Worm (Caenorhabditis elegans): ENCODE results near the gene irld-2.

The irld-2 gene

DNA sequence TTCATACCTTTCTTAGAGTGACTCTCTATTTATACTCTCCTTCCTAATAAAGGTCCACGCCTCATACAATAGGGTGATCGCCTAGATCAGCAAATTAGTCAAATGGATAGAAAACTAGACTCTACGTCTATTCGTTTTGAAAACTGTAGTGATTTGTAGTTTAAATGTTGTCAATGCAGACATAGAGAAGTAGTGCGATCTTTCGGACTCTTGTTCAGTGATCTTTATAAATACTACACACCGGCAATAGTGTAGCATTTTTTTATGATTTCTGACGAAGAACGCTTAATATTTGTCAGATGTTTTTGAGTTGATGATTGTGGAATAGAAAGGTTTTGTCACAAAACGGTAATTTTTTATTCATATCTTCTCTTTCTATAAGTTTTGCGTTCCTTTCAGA, 16.4 kb upstream of the irld-2 start:
- TF ChIP-seq ceh-45 (GFP tag; IDR thresholded peaks at IDR 0.05) (no peak), ceh-2 (tag; optimal IDR thresholded peaks at IDR 0.05) (no peak), ceh-48 (tag; optimal IDR thresholded peaks at IDR 0.05) (no peak), unc-3 (GFP tag; conservative IDR thresholded peaks at IDR 0.05) (no peak), unc-3 (tag; optimal IDR thresholded peaks at IDR 0.05) (no peak), ceh-14 (tag; optimal IDR thresholded peaks at IDR 0.05) (no peak), rnt-1 (tag; optimal IDR thresholded peaks at IDR 0.05) (no peak), ceh-22 (tag; optimal IDR thresholded peaks at IDR 0.05) (no peak), hlh-30 (tag; optimal IDR thresholded peaks at IDR 0.05; ENCODE audit: insufficient read depth) (no peak), pha-4 (tag; optimal IDR thresholded peaks at IDR 0.05) (no peak), nhr-232 (tag; optimal IDR thresholded peaks at IDR 0.05) (no peak)

DNA sequence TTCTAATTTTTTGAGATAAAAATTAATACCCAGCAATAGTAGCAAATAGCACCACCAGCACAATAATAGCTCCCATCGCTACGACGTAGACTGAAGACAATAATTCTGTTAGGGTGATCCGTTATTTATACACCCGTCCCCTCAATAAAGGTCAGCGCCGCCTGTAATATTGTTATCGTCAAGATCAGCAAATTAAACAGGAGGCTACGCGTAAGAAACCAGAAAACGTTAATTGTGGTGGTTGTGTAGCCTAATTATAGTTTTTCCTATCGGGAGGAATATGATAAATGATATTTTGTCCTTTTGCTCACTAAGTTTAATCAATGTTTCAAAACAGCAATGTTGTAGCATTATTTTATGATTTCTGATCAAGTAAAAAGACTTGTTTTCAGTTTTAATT, 14.7 kb upstream of the irld-2 start, which contains the start of the genes cyp-13B1 and C29F7.1:
Gene cyp-13B1 (minus strand): TSS at position 101 of the 400 bp plus-strand sequence.
Gene C29F7.1 (plus strand): TSS at position 394 of the 400 bp plus-strand sequence.
- TF ChIP-seq ceh-30 (tag; optimal IDR thresholded peaks at IDR 0.05) (no peak), rnt-1 (tag; optimal IDR thresholded peaks at IDR 0.05) (peak; percentile 15)

DNA sequence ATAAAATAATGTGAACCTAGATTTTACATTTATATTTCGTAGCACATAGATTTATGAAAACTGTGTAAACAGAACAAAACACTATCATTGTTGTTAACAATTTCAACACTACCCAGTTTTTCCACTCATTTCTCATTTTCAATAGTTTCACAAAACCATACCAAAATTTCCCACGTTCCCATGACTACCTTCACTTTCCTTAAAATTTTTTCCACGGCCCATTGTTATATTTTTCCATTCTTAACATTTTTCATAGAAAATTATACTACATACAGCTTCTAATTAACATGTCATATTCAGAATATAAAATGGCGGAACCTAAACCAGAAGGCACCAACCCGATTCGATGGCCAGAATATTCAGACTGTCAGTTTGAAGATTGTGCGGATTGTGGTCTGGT, 6.9 kb upstream of the irld-2 start, which contains the start of gene F02C12.1:
Gene F02C12.1 (plus strand): TSS at position 301 of the 400 bp plus-strand sequence.
- TF ChIP-seq unc-42 (tag; optimal IDR thresholded peaks at IDR 0.05) (no peak), hlh-13 (GFP tag; optimal IDR thresholded peaks at IDR 0.05) (no peak), nhr-11 (tag; optimal IDR thresholded peaks at IDR 0.05) (no peak), pax-1 (tag; optimal IDR thresholded peaks at IDR 0.05) (no peak), mec-3 (tag; optimal IDR thresholded peaks at IDR 0.05; ENCODE audit: borderline replicate concordance) (no peak), ceh-2 (tag; optimal IDR thresholded peaks at IDR 0.05) (no peak), pha-4 (tag; optimal IDR thresholded peaks at IDR 0.05) (no peak)

DNA sequence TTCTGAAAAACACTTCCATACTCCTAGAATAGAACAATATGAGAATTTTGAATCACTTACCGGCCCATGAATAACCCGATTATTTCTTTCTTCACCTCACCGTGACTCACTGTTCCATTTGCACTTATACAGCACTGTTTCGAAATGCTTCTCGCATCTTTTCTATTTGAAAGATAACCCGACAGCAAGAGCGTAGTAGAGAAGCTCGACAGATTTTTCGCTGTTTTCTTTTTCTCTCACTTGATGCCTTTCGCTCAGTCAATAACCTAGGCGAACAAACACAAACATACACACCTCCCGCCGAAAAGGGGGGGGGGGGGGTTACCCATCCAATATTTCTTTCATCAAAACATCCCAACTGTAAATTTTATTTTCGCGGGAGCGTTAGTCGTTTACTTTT, 6.4 kb upstream of the irld-2 start:
- TF ChIP-seq pax-1 (tag; optimal IDR thresholded peaks at IDR 0.05): peak; percentile 21
- no peak for TF ChIP-seq ceh-9 (tag; optimal IDR thresholded peaks at IDR 0.05)
- no peak for TF ChIP-seq ceh-30 (tag; optimal IDR thresholded peaks at IDR 0.05)

DNA sequence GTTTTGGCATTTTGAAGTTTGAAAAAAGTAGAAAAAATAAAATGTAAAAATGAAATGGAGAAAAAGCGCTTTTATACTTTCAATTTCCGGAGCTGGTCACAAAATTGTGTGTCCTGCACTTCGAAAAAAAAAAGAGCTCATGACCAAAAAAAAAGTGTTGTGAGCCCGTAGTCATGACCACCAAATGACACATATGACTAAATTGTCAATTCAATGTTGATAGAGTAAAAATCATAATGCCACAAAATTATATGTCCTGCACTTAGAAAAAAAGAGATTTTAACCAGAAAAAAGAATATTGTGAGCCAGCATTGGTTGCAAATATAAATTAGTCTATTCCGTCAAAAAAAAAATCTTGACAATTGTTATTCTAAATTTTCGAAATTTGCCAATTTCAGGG, 4.3 kb upstream of the irld-2 start, which contains the start of gene F02C12.2:
Gene F02C12.2 (minus strand): TSS at position 101 of the 400 bp plus-strand sequence.
- no peak for TF ChIP-seq ceh-2 (tag; optimal IDR thresholded peaks at IDR 0.05)
- TF ChIP-seq unc-55 (GFP tag; optimal IDR thresholded peaks at IDR 0.05): no peak
- TF ChIP-seq hlh-15 (tag; optimal IDR thresholded peaks at IDR 0.05): no peak
- no peak for TF ChIP-seq pqm-1 (tag; optimal IDR thresholded peaks at IDR 0.05)
- TF ChIP-seq ceh-30 (tag; optimal IDR thresholded peaks at IDR 0.05): no peak
- no peak for TF ChIP-seq npax-4 (tag; optimal IDR thresholded peaks at IDR 0.05)
- TF ChIP-seq ama-1 (optimal IDR thresholded peaks at IDR 0.05): no peak
- no peak for TF ChIP-seq ets-4 (tag; optimal IDR thresholded peaks at IDR 0.05)
- no peak for TF ChIP-seq pros-1 (tag; optimal IDR thresholded peaks at IDR 0.05)
- TF ChIP-seq hlh-30 (tag; optimal IDR thresholded peaks at IDR 0.05; ENCODE audit: insufficient read depth): no peak
- TF ChIP-seq pax-1 (tag; optimal IDR thresholded peaks at IDR 0.05): no peak
- TF ChIP-seq ceh-6 (GFP tag; optimal IDR thresholded peaks at IDR 0.05): no peak
- no peak for TF ChIP-seq hlh-6 (tag; optimal IDR thresholded peaks at IDR 0.05)

DNA sequence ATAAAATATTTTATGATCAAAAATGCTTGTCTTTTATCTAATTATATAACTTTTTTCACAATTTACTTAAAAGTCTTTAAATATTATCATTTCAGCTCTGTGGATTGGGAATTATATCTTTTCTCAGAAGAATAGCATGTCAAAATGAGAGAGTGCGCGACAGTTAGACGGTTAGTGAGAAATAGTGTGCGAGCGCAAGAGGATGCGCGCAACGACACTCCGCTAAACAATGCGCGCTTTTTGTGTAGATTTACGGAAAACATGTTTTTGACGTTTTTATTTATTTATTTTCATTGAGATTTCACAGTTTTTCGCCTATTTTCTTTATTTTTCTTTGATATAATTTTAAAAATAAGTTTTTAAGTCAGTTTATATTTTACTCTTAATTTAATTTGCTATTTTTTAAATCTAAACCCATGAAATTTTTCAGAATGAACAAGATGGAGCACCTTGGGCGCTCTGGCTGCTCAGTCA, 1.7 kb upstream of the irld-2 start, which contains the start of gene F02C12.3:
Gene F02C12.3 (plus strand): TSS at position 424 of the 474 bp plus-strand sequence.
- TF ChIP-seq sdc-2 (tag; optimal IDR thresholded peaks at IDR 0.05) (peak; percentile 28), ets-4 (tag; optimal IDR thresholded peaks at IDR 0.05) (no peak), pag-3 (tag; optimal IDR thresholded peaks at IDR 0.05; ENCODE audit: borderline replicate concordance) (no peak), elt-4 (tag; optimal IDR thresholded peaks at IDR 0.05) (no peak), ceh-34 (tag; optimal IDR thresholded peaks at IDR 0.05) (no peak), nfya-1 (tag; optimal IDR thresholded peaks at IDR 0.05) (peak; percentile 58), ceh-6 (GFP tag; optimal IDR thresholded peaks at IDR 0.05) (no peak), hlh-13 (GFP tag; optimal IDR thresholded peaks at IDR 0.05) (no peak), nhr-232 (tag; optimal IDR thresholded peaks at IDR 0.05) (no peak), pax-1 (tag; optimal IDR thresholded peaks at IDR 0.05) (peak; percentile 60), ceh-22 (tag; optimal IDR thresholded peaks at IDR 0.05) (no peak), dve-1 (tag; optimal IDR thresholded peaks at IDR 0.05) (peak; percentile 51), mec-3 (tag; optimal IDR thresholded peaks at IDR 0.05; ENCODE audit: borderline replicate concordance) (no peak), unc-55 (GFP tag; optimal IDR thresholded peaks at IDR 0.05) (peak; percentile 35)
